Worm (Caenorhabditis elegans) whole organism, L4/young adult: ENCODE data around the gene F53B3.3.

ENCODE experiments used
- W03F9.2 ChIP-seq: fragments of 150-350 bp; optimal IDR thresholded peaks from 2 replicates; lab custom pipeline; 2014; ENCODE audit warnings: missing biosample characterization, missing genetic modification characterization
- him-1 ChIP-seq: sonication (generic microtip); optimal IDR thresholded peaks from 2 replicates; lab custom pipeline; 2016; ENCODE audit warnings: missing genotype, missing genetic modification reagents, missing genetic modification characterization, missing compliant biosample characterization

ce11 chrX:2890041-2890650, 19.2 kb upstream of the F53B3.3 start:
- TF ChIP-seq W03F9.2 (no peak), him-1 (tag; lab: Kevin White, UChicago) (no peak)
